Worm (Caenorhabditis elegans) whole organism, midembryonic: ENCODE data around the gene eps-8.

Experiments
- T22C8.4 ChIP-seq: fragments of 200-800 bp; sonication (Bioruptor generic); IDR thresholded peaks from 2 replicates; pipeline ENCODE4 v1.3.6; 2022; ENCODE audit warnings: missing genetic modification characterization, missing compliant biosample characterization
- cog-1 ChIP-seq: sonication (generic microtip); optimal IDR thresholded peaks from 2 replicates; lab custom pipeline; 2016; ENCODE audit warnings: missing genetic modification characterization, missing compliant biosample characterization
- flt-1 ChIP-seq: fragments of 200-800 bp; sonication (Bioruptor generic); IDR thresholded peaks from 2 replicates; pipeline ENCODE4 v1.3.6; 2022; ENCODE audit warnings: missing genetic modification characterization, missing compliant biosample characterization
- klf-2 ChIP-seq: fragments of 200-800 bp; sonication (Bioruptor generic); conservative IDR thresholded peaks from 2 replicates; pipeline ENCODE4 v1.3.6; 2022; ENCODE audit warnings: missing genetic modification reagents, missing genetic modification characterization, missing compliant biosample characterization
- med-1 ChIP-seq: sonication (generic microtip); optimal IDR thresholded peaks from 2 replicates; lab custom pipeline; 2017; ENCODE audit warnings: missing genetic modification characterization, mild to moderate bottlenecking, missing compliant biosample characterization, antibody characterized with exemption, missing genetic modification reagents; ENCODE audit not compliant: insufficient read depth
- ref-1 ChIP-seq: fragments of 200-800 bp; sonication (Bioruptor generic); conservative IDR thresholded peaks from 2 replicates; pipeline ENCODE4 v1.3.6; 2022; ENCODE audit warnings: missing genetic modification reagents, missing genetic modification characterization, missing compliant biosample characterization
- tab-1 ChIP-seq: fragments of 200-800 bp; sonication (Bioruptor generic); IDR thresholded peaks from 2 replicates; pipeline ENCODE4 v1.3.6; 2022; ENCODE audit warnings: missing genetic modification characterization, missing compliant biosample characterization
- ztf-23 ChIP-seq: fragments of 200-800 bp; sonication (Bioruptor generic); IDR thresholded peaks from 2 replicates; pipeline ENCODE4 v1.3.6; 2022; ENCODE audit warnings: missing genetic modification reagents, missing genetic modification characterization, missing compliant biosample characterization
- ztf-29 ChIP-seq: fragments of 200-800 bp; sonication (Bioruptor generic); IDR thresholded peaks from 2 replicates; pipeline ENCODE4 v1.3.6; 2022; ENCODE audit warnings: missing genetic modification reagents, missing genetic modification characterization, missing compliant biosample characterization

DNA sequence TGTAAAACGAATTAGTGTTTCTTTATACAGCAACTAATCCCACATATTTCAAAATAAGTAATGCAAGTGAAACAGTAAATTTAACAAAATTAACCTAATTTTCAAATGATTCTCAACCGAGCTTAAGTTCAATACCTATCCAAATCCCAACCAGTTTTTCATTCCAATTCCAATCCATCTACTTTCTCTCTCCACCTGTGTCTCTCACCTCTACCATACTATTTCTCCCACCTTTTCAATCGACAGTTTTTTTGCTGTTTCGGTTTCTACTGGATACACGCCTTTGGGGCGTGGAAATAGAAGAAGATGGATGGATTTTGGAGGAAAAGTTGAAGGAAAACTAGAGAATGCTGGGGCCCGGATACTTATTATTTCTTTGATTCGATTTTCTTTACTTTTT, 1.6 kb upstream of the eps-8 start:
- no peak for TF ChIP-seq cog-1
- no peak for TF ChIP-seq T22C8.4
- no peak for TF ChIP-seq med-1 (GFP tag; lab: Kevin White, UChicago)
- TF ChIP-seq ztf-29, result no peak
- no peak for TF ChIP-seq ztf-23 (GFP tag; lab: Robert Waterston, UW)
- TF ChIP-seq flt-1 (GFP tag; lab: Robert Waterston, UW), result no peak
- no peak for TF ChIP-seq tab-1 (GFP tag; lab: Robert Waterston, UW)
- no peak for TF ChIP-seq klf-2 (GFP tag; lab: Robert Waterston, UW)
- TF ChIP-seq ref-1 (GFP tag; lab: Robert Waterston, UW), result no peak
